Worm (Caenorhabditis elegans) whole organism, L4 larva: Measurements from ENCODE around the gene ZC250.4.

Experiments
- F26F4.8 ChIP-seq: fragments of 200-800 bp; sonication (Bioruptor generic); conservative IDR thresholded peaks from 2 replicates; pipeline ENCODE4 v1.3.6; 2022; ENCODE audit warnings: missing genetic modification characterization, missing compliant biosample characterization
- hlh-30 ChIP-seq: sonication (generic microtip); optimal IDR thresholded peaks from 2 replicates; lab custom pipeline; 2017; ENCODE audit warnings: antibody characterized with exemption, mild to moderate bottlenecking, missing genetic modification characterization, missing compliant biosample characterization; ENCODE audit not compliant: insufficient read depth

DNA sequence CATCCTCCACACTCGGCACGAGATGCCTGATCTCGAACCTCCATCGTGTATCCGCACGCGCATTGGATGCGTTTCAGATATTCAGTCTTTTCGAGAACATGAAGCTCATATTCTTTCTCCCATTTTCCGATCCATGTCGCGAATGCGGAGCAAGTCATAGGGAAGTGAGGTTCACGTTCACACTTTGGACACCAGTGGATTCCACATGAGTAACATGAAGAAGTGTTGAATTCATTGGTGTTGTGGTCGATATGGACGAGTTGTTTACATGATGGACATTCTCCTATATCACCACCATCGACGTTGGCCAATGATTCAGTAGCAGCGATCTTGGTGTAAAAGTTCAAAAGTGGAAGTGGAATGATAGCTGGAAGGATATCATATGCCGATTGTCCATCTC lies 28.0 kb upstream of the ZC250.4 start:
- TF ChIP-seq hlh-30 (tag; lab: Kevin White, UChicago), result no peak
- TF ChIP-seq F26F4.8 (GFP tag; lab: Robert Waterston, UW), result no peak
